Worm (Caenorhabditis elegans) whole organism, midembryonic: ENCODE results near the gene C15H11.13.

Experiments used
- flt-1 ChIP-seq: fragments of 200-800 bp; sonication (Bioruptor generic); IDR thresholded peaks from 2 replicates; pipeline ENCODE4 v1.3.6; 2022; ENCODE audit warnings: missing genetic modification characterization, missing compliant biosample characterization
- ztf-23 ChIP-seq: fragments of 200-800 bp; sonication (Bioruptor generic); IDR thresholded peaks from 2 replicates; pipeline ENCODE4 v1.3.6; 2022; ENCODE audit warnings: missing genetic modification reagents, missing genetic modification characterization, missing compliant biosample characterization

DNA sequence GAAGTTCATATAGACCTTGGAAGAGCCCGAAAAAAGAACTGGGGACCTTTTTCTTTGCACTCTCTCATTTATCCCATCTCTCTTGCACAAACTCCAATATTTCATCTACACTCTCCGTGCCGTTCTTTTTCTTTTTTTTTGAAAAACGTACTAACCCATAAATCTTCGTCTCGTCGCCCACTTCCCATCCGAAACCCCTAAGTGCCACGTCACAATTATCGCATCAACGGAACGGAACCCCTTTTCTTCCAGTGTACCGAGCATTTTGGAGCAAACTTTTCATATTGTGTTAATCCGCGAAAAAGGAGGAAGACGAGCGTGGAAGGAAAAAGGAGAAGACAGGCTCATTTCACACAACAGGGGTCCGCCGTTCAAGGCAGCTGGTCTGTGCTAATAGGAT is 25.4 kb upstream of the C15H11.13 start:
- TF ChIP-seq ztf-23 (GFP tag; lab: Robert Waterston, UW) (no peak), flt-1 (GFP tag; lab: Robert Waterston, UW) (no peak)
